Worm (Caenorhabditis elegans): ENCODE data around the gene col-34.

ce11 chrIV:4210868-4211267 is 33.5 kb downstream of the col-34 start:
- TF ChIP-seq zag-1 (tag; optimal IDR thresholded peaks at IDR 0.05) (peak; percentile 29), ztf-4 (tag; optimal IDR thresholded peaks at IDR 0.05) (no peak), peb-1 (tag; optimal IDR thresholded peaks at IDR 0.05) (no peak), F13H6.1 (tag; optimal IDR thresholded peaks at IDR 0.05) (no peak), ceh-82 (tag; optimal IDR thresholded peaks at IDR 0.05) (no peak), lsy-2 (tag; optimal IDR thresholded peaks at IDR 0.05) (no peak), snpc-4 (tag; optimal IDR thresholded peaks at IDR 0.05) (no peak), nhr-23 (tag; optimal IDR thresholded peaks at IDR 0.05) (no peak), unc-62 (GFP tag; optimal IDR thresholded peaks at IDR 0.05) (no peak), unc-39 (tag; optimal IDR thresholded peaks at IDR 0.05) (no peak), sma-9 (GFP tag; optimal IDR thresholded peaks at IDR 0.05) (peak; percentile 36), sma-9 (tag; optimal IDR thresholded peaks at IDR 0.05) (no peak), nhr-12 (tag; optimal IDR thresholded peaks at IDR 0.05) (no peak), lin-11 (tag; optimal IDR thresholded peaks at IDR 0.05) (no peak), elt-3 (tag; optimal IDR thresholded peaks at IDR 0.05) (no peak)

Measured in whole organism, L2 larva.